Worm (Caenorhabditis elegans): Measurements from ENCODE around the gene svop-1.

- TF ChIP-seq dao-5 (tag; optimal IDR thresholded peaks at IDR 0.05) (no peak), him-1 (tag; optimal IDR thresholded peaks at IDR 0.05) (peak; percentile 4)
Measured at ce11 chrIII:8904914-8905665, 19.8 kb upstream of the svop-1 start, which contains the start of gene unc-32.

Measured in whole organism, L4/young adult.